Fruit fly (Drosophila melanogaster): ENCODE data around the gene aurA.
A peak's percentile ranks its signal among the peaks of the same experiment; 100 is the strongest.

aurA gene

DNA sequence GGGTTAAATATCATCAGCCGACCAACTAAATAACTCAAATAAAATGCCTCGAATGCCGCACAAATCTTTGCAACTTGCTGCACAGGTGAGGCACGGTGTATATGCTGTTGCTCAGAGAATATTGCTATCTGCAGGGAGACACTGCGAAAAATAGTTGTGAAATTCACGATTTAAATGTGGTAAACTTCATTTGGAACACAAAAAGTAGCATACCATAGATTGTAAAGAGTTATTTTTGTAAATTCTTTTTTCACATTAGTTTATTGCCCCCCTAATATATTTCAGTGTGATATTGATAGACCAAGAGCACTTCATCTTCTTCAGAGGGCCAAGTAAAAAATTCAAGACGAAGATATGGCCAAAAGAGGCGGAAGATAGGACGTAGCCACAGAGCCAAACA, 42.3 kb upstream of the aurA start (continued):
- TF ChIP-seq fd3F (GFP tag; optimal IDR thresholded peaks at IDR 0.05) (no peak), Chrac-16 (GFP tag; optimal IDR thresholded peaks at IDR 0.05) (peak; percentile 0), prd (optimal IDR thresholded peaks at IDR 0.05) (no peak), prd (GFP tag; IDR thresholded peaks at IDR 0.05) (peak; percentile 47; the same call in 1 of the 3 replicates), NfI (GFP tag; optimal IDR thresholded peaks at IDR 0.05) (peak; percentile 7), Nf-YA (GFP tag; IDR thresholded peaks at IDR 0.05) (no peak), sug (tag; optimal IDR thresholded peaks at IDR 0.05) (no peak), btn (GFP tag; optimal IDR thresholded peaks at IDR 0.05) (no peak), eve (GFP tag; optimal IDR thresholded peaks at IDR 0.05) (no peak), nmo (GFP tag; optimal IDR thresholded peaks at IDR 0.05) (peak; percentile 33), dpn (GFP tag; optimal IDR thresholded peaks at IDR 0.05) (peak in 1 of 2 experiments; percentile 6), CG18599 (GFP tag; optimal IDR thresholded peaks at IDR 0.05) (peak; percentile 43), CG1024 (GFP tag; IDR thresholded peaks at IDR 0.05) (0 out of 2 replicates have a peak, but pooled peaks have one; percentile 3), CG6689 (GFP tag; IDR thresholded peaks at IDR 0.05) (peak; percentile 37; the same call in 1 of the 2 replicates), CG11560 (tag; IDR thresholded peaks at IDR 0.05) (no peak), run (tag; optimal IDR thresholded peaks at IDR 0.05) (no peak), CG2120 (GFP tag; optimal IDR thresholded peaks at IDR 0.05) (peak; percentile 27), pros (GFP tag; optimal IDR thresholded peaks at IDR 0.05) (no peak), zfh1 (GFP tag; IDR thresholded peaks at IDR 0.05) (peak; percentile 44; the same call in 1 of the 3 replicates), ranshi (GFP tag; IDR thresholded peaks at IDR 0.05) (peak; percentile 25; the same call in 1 of the 2 replicates), CG9609 (GFP tag; optimal IDR thresholded peaks at IDR 0.05) (no peak), crol (GFP tag; IDR thresholded peaks at IDR 0.05) (peak; percentile 49; the same call in 1 of the 2 replicates), CG31441 (GFP tag; IDR thresholded peaks at IDR 0.05) (no peak), nom (GFP tag; optimal IDR thresholded peaks at IDR 0.05) (peak; percentile 40), ssp (GFP tag; IDR thresholded peaks at IDR 0.05) (no peak), insv (GFP tag; optimal IDR thresholded peaks at IDR 0.05) (no peak), CG13775 (GFP tag; optimal IDR thresholded peaks at IDR 0.05) (peak; percentile 11), CG10462 (GFP tag; optimal IDR thresholded peaks at IDR 0.05) (no peak), CG16813 (GFP tag; IDR thresholded peaks at IDR 0.05; ENCODE audit: partially characterized antibody) (no peak), CG42726 (GFP tag; IDR thresholded peaks at IDR 0.05; ENCODE audit: partially characterized antibody) (no peak), stc (GFP tag; IDR thresholded peaks at IDR 0.05) (no peak), Meics (GFP tag; optimal IDR thresholded peaks at IDR 0.05) (peak; percentile 22), CG2129 (GFP tag; IDR thresholded peaks at IDR 0.05; ENCODE audit: partially characterized antibody) (no peak), pan (optimal IDR thresholded peaks at IDR 0.05) (no peak), pan (GFP tag; optimal IDR thresholded peaks at IDR 0.05 in 1 of 2, IDR thresholded peaks at IDR 0.05 in 1 of 2) (peak in 1 of 2 experiments; percentile 55), ems (GFP tag; optimal IDR thresholded peaks at IDR 0.05) (no peak), CG15269 (tag; optimal IDR thresholded peaks at IDR 0.05) (peak; percentile 26), Antp (GFP tag; optimal IDR thresholded peaks at IDR 0.05) (peak; percentile 35), bsh (GFP tag; optimal IDR thresholded peaks at IDR 0.05) (peak in 1 of 2 experiments; percentile 68), tgo (GFP tag; IDR thresholded peaks at IDR 0.05) (peak; percentile 46; the same call in 2 of the 3 replicates), lab (GFP tag; optimal IDR thresholded peaks at IDR 0.05) (peak; percentile 52), Ptx1 (GFP tag; IDR thresholded peaks at IDR 0.05) (peak; percentile 52), jigr1 (GFP tag; IDR thresholded peaks at IDR 0.05) (no peak), pho (GFP tag; optimal IDR thresholded peaks at IDR 0.05) (no peak), CG10274 (GFP tag; optimal IDR thresholded peaks at IDR 0.05) (no peak), kah (GFP tag; optimal IDR thresholded peaks at IDR 0.05) (no peak), cwo (GFP tag; optimal IDR thresholded peaks at IDR 0.05) (no peak), BEAF-32 (GFP tag; optimal IDR thresholded peaks at IDR 0.05) (no peak), CG14965 (GFP tag; optimal IDR thresholded peaks at IDR 0.05; ENCODE audit: borderline replicate concordance) (no peak), CG4424 (GFP tag; optimal IDR thresholded peaks at IDR 0.05) (peak; percentile 26), YL-1 (GFP tag; optimal IDR thresholded peaks at IDR 0.05) (no peak)
